Fruit fly (Drosophila melanogaster) whole organism, embryonic: Measurements from ENCODE around the gene Rab14.
A peak's percentile ranks its signal among the peaks of the same experiment; 100 is the strongest.

Experiments
- ATbp ChIP-seq: fragments of 200-800 bp; sonication (Bioruptor generic); optimal IDR thresholded peaks from 2 replicates; lab custom pipeline; 2017; ENCODE audit warnings: missing biosample characterization, mild to moderate bottlenecking, missing genetic modification characterization, missing genetic modification reagents
- Abd-B ChIP-seq: fragments of 200-800 bp; sonication (Bioruptor generic); optimal IDR thresholded peaks from 2 replicates; lab custom pipeline; 2018; ENCODE audit warnings: missing biosample characterization, mild to moderate bottlenecking, missing genetic modification characterization, moderate library complexity
- Adf1 ChIP-seq: fragments of 200-800 bp; sonication (Bioruptor generic); IDR thresholded peaks from 2 replicates; pipeline ENCODE4 v1.3.6; 2022; ENCODE audit warnings: missing biosample characterization, missing genetic modification characterization
- Antp ChIP-seq: fragments of 200-800 bp; sonication (Bioruptor generic); optimal IDR thresholded peaks from 3 replicates; lab custom pipeline; 2016; ENCODE audit warnings: missing biosample characterization, missing genetic modification characterization
- B-H1 ChIP-seq: fragments of 200-800 bp; sonication (Bioruptor generic); IDR thresholded peaks from 3 replicates; pipeline ENCODE4 v1.3.6; 2022; ENCODE audit warnings: missing biosample characterization, missing genetic modification characterization
- B-H2 ChIP-seq: fragments of 200-800 bp; sonication (Bioruptor generic); optimal IDR thresholded peaks from 2 replicates; lab custom pipeline; 2018; ENCODE audit warnings: missing biosample characterization, mild to moderate bottlenecking, missing genetic modification characterization
- CG10431 ChIP-seq: fragments of 200-800 bp; sonication (Bioruptor generic); optimal IDR thresholded peaks from 3 replicates; lab custom pipeline; 2018; ENCODE audit warnings: missing biosample characterization, mild to moderate bottlenecking, missing genetic modification characterization
- CG10979 ChIP-seq: fragments of 200-800 bp; sonication (Bioruptor generic); optimal IDR thresholded peaks from 2 replicates; lab custom pipeline; 2018; ENCODE audit warnings: missing biosample characterization, mild to moderate bottlenecking, missing genetic modification characterization, moderate library complexity
- CG11093 ChIP-seq: fragments of 200-800 bp; sonication (Bioruptor generic); IDR thresholded peaks from 3 replicates; pipeline ENCODE4 v1.3.6; 2022; ENCODE audit warnings: missing biosample characterization, missing genetic modification characterization
- CG12071 ChIP-seq: fragments of 200-800 bp; sonication (Bioruptor generic); optimal IDR thresholded peaks from 3 replicates; lab custom pipeline; 2018; ENCODE audit warnings: missing biosample characterization, mild to moderate bottlenecking, missing genetic modification characterization
- CG1233 ChIP-seq: fragments of 200-800 bp; sonication (Bioruptor generic); optimal IDR thresholded peaks from 4 replicates; lab custom pipeline; 2018; ENCODE audit warnings: missing biosample characterization, mild to moderate bottlenecking, missing genetic modification characterization
- CG12391 ChIP-seq: fragments of 200-800 bp; sonication (Bioruptor generic); optimal IDR thresholded peaks from 3 replicates; lab custom pipeline; 2018; ENCODE audit warnings: missing biosample characterization, mild to moderate bottlenecking, missing genetic modification characterization, moderate library complexity
- CG13424 ChIP-seq: fragments of 200-800 bp; sonication (Bioruptor generic); optimal IDR thresholded peaks from 2 replicates; lab custom pipeline; 2019; ENCODE audit warnings: missing biosample characterization, mild to moderate bottlenecking, missing genetic modification characterization, moderate library complexity
- CG15601 ChIP-seq: fragments of 200-800 bp; sonication (Bioruptor generic); optimal IDR thresholded peaks from 3 replicates; lab custom pipeline; 2019; ENCODE audit warnings: missing biosample characterization, mild to moderate bottlenecking, missing genetic modification characterization, moderate library complexity
- CG1603 ChIP-seq: fragments of 200-800 bp; sonication (Bioruptor generic); optimal IDR thresholded peaks from 2 replicates; lab custom pipeline; 2019; ENCODE audit warnings: missing biosample characterization, mild to moderate bottlenecking, missing genetic modification characterization, moderate library complexity
- CG17361 ChIP-seq: fragments of 200-800 bp; sonication (Bioruptor generic); IDR thresholded peaks from 3 replicates; pipeline ENCODE4 v1.3.6; 2022; ENCODE audit warnings: missing biosample characterization, missing genetic modification characterization
- CG17385 ChIP-seq: fragments of 200-800 bp; sonication (Bioruptor generic); optimal IDR thresholded peaks from 3 replicates; lab custom pipeline; 2018; ENCODE audit warnings: missing biosample characterization, mild to moderate bottlenecking, missing genetic modification characterization
- CG34422 ChIP-seq: fragments of 200-800 bp; sonication (Bioruptor generic); IDR thresholded peaks from 3 replicates; pipeline ENCODE4 v1.3.6; 2022; ENCODE audit warnings: missing biosample characterization, missing genetic modification characterization
- CG4328 ChIP-seq: fragments of 200-800 bp; sonication (Bioruptor generic); optimal IDR thresholded peaks from 3 replicates; lab custom pipeline; 2017; ENCODE audit warnings: missing biosample characterization, missing genetic modification reagents, missing genetic modification characterization
- CG4404 ChIP-seq: fragments of 200-800 bp; sonication (Bioruptor generic); IDR thresholded peaks from 2 replicates; pipeline ENCODE4 v1.3.6; 2022; ENCODE audit warnings: missing biosample characterization, missing genetic modification characterization
- CG5180 ChIP-seq: fragments of 200-800 bp; sonication (Bioruptor generic); optimal IDR thresholded peaks from 3 replicates; lab custom pipeline; 2017; ENCODE audit warnings: missing biosample characterization, missing genetic modification characterization, mild to moderate bottlenecking, moderate library complexity, missing genetic modification reagents
- CG6175 ChIP-seq: fragments of 200-800 bp; sonication (Bioruptor generic); IDR thresholded peaks from 3 replicates; pipeline ENCODE4 v1.3.6; 2022; ENCODE audit warnings: missing biosample characterization, missing genetic modification characterization
- CG6254 ChIP-seq: fragments of 200-800 bp; sonication (Bioruptor generic); optimal IDR thresholded peaks from 3 replicates; lab custom pipeline; 2017; ENCODE audit warnings: mild to moderate bottlenecking, missing biosample characterization, missing genetic modification reagents, missing genetic modification characterization
- CG6765 ChIP-seq: fragments of 200-800 bp; sonication (Bioruptor generic); optimal IDR thresholded peaks from 3 replicates; lab custom pipeline; 2017; ENCODE audit warnings: missing biosample characterization, mild to moderate bottlenecking, missing genetic modification characterization
- CG7987 ChIP-seq: fragments of 200-800 bp; sonication (Bioruptor generic); optimal IDR thresholded peaks from 2 replicates; lab custom pipeline; 2018; ENCODE audit warnings: missing biosample characterization, mild to moderate bottlenecking, missing genetic modification characterization, moderate library complexity
- CG9437 ChIP-seq: fragments of 200-800 bp; sonication (Bioruptor generic); optimal IDR thresholded peaks from 2 replicates; lab custom pipeline; 2018; ENCODE audit warnings: missing biosample characterization, mild to moderate bottlenecking, missing genetic modification characterization
- CG9797 ChIP-seq: fragments of 200-800 bp; sonication (Bioruptor generic); optimal IDR thresholded peaks from 3 replicates; lab custom pipeline; 2018; ENCODE audit warnings: missing biosample characterization, mild to moderate bottlenecking, missing genetic modification characterization
- D19A ChIP-seq: fragments of 200-800 bp; optimal IDR thresholded peaks from 3 replicates; lab custom pipeline; 2019; ENCODE audit warnings: missing biosample characterization, mild to moderate bottlenecking, missing genetic modification characterization, moderate library complexity
- Ets65A ChIP-seq: fragments of 200-800 bp; sonication (Bioruptor generic); peaks from one replicate; lab custom pipeline; 2016; ENCODE audit warnings: missing biosample characterization, missing genetic modification characterization
- Fer3 ChIP-seq: fragments of 200-800 bp; sonication (Bioruptor generic); optimal IDR thresholded peaks from 2 replicates; lab custom pipeline; 2018; ENCODE audit warnings: missing biosample characterization, mild to moderate bottlenecking, missing genetic modification characterization, moderate library complexity
- HHEX ChIP-seq: fragments of 200-800 bp; sonication (Bioruptor generic); optimal IDR thresholded peaks from 3 replicates; lab custom pipeline; 2017; ENCODE audit warnings: missing biosample characterization, mild to moderate bottlenecking, missing genetic modification characterization, missing genetic modification reagents
- Hey ChIP-seq: fragments of 200-800 bp; sonication (Bioruptor generic); optimal IDR thresholded peaks from 3 replicates; lab custom pipeline; 2018; ENCODE audit warnings: missing biosample characterization, mild to moderate bottlenecking, missing genetic modification characterization
- Hmr ChIP-seq: fragments of 200-800 bp; sonication (Bioruptor generic); optimal IDR thresholded peaks from 3 replicates; lab custom pipeline; 2017; ENCODE audit warnings: mild to moderate bottlenecking, missing biosample characterization, missing genetic modification reagents, missing genetic modification characterization
- Med ChIP-seq: fragments of 200-800 bp; sonication (Bioruptor generic); peaks from one replicate; lab custom pipeline; 2016; ENCODE audit warnings: missing biosample characterization, missing genetic modification characterization, mild to moderate bottlenecking, inconsistent platforms, moderate library complexity
- Nf-YB ChIP-seq: fragments of 200-800 bp; sonication (Bioruptor generic); optimal IDR thresholded peaks from 3 replicates; lab custom pipeline; 2019; ENCODE audit warnings: missing biosample characterization, mild to moderate bottlenecking, missing genetic modification characterization, moderate library complexity
- PHDP ChIP-seq: fragments of 200-800 bp; sonication (Bioruptor generic); optimal IDR thresholded peaks from 3 replicates; lab custom pipeline; 2018; ENCODE audit warnings: missing biosample characterization, mild to moderate bottlenecking, missing genetic modification characterization, moderate library complexity
- Pdp1 ChIP-seq, 2 experiments: fragments of 200-800 bp; sonication (Bioruptor generic); optimal IDR thresholded peaks; 3 replicates each; lab custom pipeline; 2016; ENCODE audit warnings: missing biosample characterization in 2 of 2, missing genetic modification characterization in 2 of 2, mild to moderate bottlenecking in 1 of 2, moderate library complexity in 1 of 2
- Six4 ChIP-seq: fragments of 200-800 bp; sonication (Bioruptor generic); optimal IDR thresholded peaks from 2 replicates; lab custom pipeline; 2016; ENCODE audit warnings: missing biosample characterization, missing genetic modification characterization
- Vsx1 ChIP-seq: fragments of 200-800 bp; sonication (Bioruptor generic); optimal IDR thresholded peaks from 2 replicates; lab custom pipeline; 2017; ENCODE audit warnings: missing biosample characterization, mild to moderate bottlenecking, missing genetic modification characterization, missing genetic modification reagents
- abd-A ChIP-seq: fragments of 200-800 bp; sonication (Bioruptor generic); optimal IDR thresholded peaks from 3 replicates; lab custom pipeline; 2019; ENCODE audit warnings: missing biosample characterization, mild to moderate bottlenecking, missing genetic modification characterization, moderate library complexity
- ase ChIP-seq: fragments of 200-800 bp; sonication (Bioruptor generic); IDR thresholded peaks from 3 replicates; pipeline ENCODE4 v1.3.6; 2022; ENCODE audit warnings: missing biosample characterization, missing genetic modification characterization
- btn ChIP-seq: fragments of 200-800 bp; sonication (Bioruptor generic); optimal IDR thresholded peaks from 2 replicates; lab custom pipeline; 2016; ENCODE audit warnings: missing biosample characterization, missing genetic modification characterization
- cwo ChIP-seq: fragments of 200-800 bp; sonication (Bioruptor generic); optimal IDR thresholded peaks from 3 replicates; lab custom pipeline; 2017; ENCODE audit warnings: missing biosample characterization, missing genetic modification characterization, mild to moderate bottlenecking, moderate library complexity, missing genetic modification reagents
- fru ChIP-seq: fragments of >200 bp; optimal IDR thresholded peaks from 2 replicates; lab custom pipeline; 2017
- lab ChIP-seq: fragments of 200-800 bp; sonication (Bioruptor generic); optimal IDR thresholded peaks from 3 replicates; lab custom pipeline; 2017; ENCODE audit warnings: missing biosample characterization, missing genetic modification characterization, mild to moderate bottlenecking, moderate library complexity, missing genetic modification reagents
- nerfin-1 ChIP-seq: fragments of 200-800 bp; sonication (Bioruptor generic); optimal IDR thresholded peaks from 3 replicates; lab custom pipeline; 2019; ENCODE audit warnings: missing biosample characterization, mild to moderate bottlenecking, missing genetic modification characterization, moderate library complexity
- phol ChIP-seq: fragments of 200-800 bp; sonication (Bioruptor generic); optimal IDR thresholded peaks from 3 replicates; lab custom pipeline; 2018; ENCODE audit warnings: missing biosample characterization, mild to moderate bottlenecking, missing genetic modification characterization, moderate library complexity
- sens ChIP-seq: fragments of 200-800 bp; sonication (Bioruptor generic); peaks from one replicate; lab custom pipeline; 2016; ENCODE audit warnings: missing biosample characterization, missing genetic modification characterization

Gene Rab14

DNA sequence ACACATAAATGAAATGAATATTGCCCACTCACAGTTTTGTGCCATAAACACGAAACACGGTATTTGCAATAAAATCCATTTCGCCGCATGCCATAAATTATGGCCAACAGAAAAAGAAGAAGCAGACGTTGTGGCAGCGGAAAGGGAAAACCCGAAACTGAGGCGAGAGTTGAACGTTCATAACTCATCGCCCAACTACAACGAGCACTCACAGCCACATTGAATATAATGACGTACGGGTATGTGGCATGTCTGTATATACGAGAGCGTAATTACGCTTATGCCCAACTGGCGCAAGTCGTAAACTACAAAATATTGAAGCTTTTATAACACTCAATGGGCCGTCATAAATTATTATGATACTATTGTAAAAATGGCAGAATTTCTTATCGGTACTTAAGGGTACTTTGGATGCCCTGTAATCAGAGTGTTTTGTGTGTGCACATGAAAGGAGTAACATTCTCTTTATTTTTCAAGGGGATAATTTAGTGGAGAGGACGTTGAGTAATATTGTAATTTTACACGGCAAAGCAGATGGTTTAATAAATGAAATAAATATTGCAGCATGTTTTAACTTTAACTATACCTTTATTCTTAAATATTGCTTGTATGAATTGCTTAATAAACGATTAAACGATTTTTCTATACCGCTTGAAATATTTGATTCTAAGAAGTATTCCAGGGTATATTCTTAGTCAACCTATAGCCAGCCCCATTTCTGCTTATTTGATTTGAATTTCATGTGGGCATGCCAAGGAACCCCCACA lies 39.5 kb downstream of the Rab14 start (continued):
- peak; percentile 70 for TF ChIP-seq CG17385
- TF ChIP-seq fru = no peak
- TF ChIP-seq CG9437 (GFP tag; lab: Kevin White, UChicago) = no peak
- peak; percentile 32 for TF ChIP-seq Med (GFP tag; lab: Kevin White, UChicago)
- peak; percentile 27 for TF ChIP-seq CG4328
- TF ChIP-seq ATbp = peak; percentile 36
- TF ChIP-seq CG12391 = peak; percentile 6
- no peak for TF ChIP-seq Antp (GFP tag; lab: Kevin White, UChicago)
- TF ChIP-seq CG5180 (GFP tag; lab: Kevin White, UChicago) = peak; percentile 39
- TF ChIP-seq CG34422 (GFP tag; lab: Robert Waterston, UW) = no peak
- peak; percentile 36 for TF ChIP-seq Nf-YB (GFP tag; lab: Kevin White, UChicago)
- TF ChIP-seq Pdp1 (GFP tag; optimal IDR thresholded peaks at IDR 0.05; lab: Kevin White, UChicago) = peak; percentile 22 to 42
- TF ChIP-seq CG9797 (GFP tag; lab: Kevin White, UChicago) = no peak
- TF ChIP-seq Hey = peak; percentile 27
- peak; percentile 39 for TF ChIP-seq sens
- peak; percentile 41 for TF ChIP-seq CG10979
- peak; percentile 58 for TF ChIP-seq HHEX (GFP tag; lab: Kevin White, UChicago)
- no peak for TF ChIP-seq CG11093 (GFP tag; lab: Robert Waterston, UW)
- TF ChIP-seq Vsx1 = peak; percentile 47
- peak; percentile 45 for TF ChIP-seq CG15601 (tag; lab: Kevin White, UChicago)
- peak; percentile 18; the same call in 1 of the 3 replicates for TF ChIP-seq CG17361 (GFP tag; lab: Robert Waterston, UW)
- peak; percentile 56 for TF ChIP-seq lab (GFP tag; lab: Kevin White, UChicago)
- no peak for TF ChIP-seq btn (GFP tag; lab: Kevin White, UChicago)
- TF ChIP-seq Abd-B (GFP tag; lab: Kevin White, UChicago) = peak; percentile 19
- peak; percentile 16 for TF ChIP-seq CG13424 (tag; lab: Kevin White, UChicago)
- peak; percentile 63 for TF ChIP-seq PHDP (tag; lab: Kevin White, UChicago)
- peak; percentile 69 for TF ChIP-seq CG12071 (GFP tag; lab: Kevin White, UChicago)
- TF ChIP-seq Adf1 (GFP tag; lab: Robert Waterston, UW) = 0 out of 2 replicates have a peak, but pooled peaks have one; percentile 5
- no peak for TF ChIP-seq Six4 (GFP tag; lab: Kevin White, UChicago)
- no peak for TF ChIP-seq B-H1 (GFP tag; lab: Robert Waterston, UW)
- peak; percentile 29 for TF ChIP-seq CG1233 (GFP tag; lab: Kevin White, UChicago)
- TF ChIP-seq CG6254 (GFP tag; lab: Kevin White, UChicago) = peak; percentile 76
- TF ChIP-seq CG4404 (GFP tag; lab: Robert Waterston, UW) = no peak
- no peak for TF ChIP-seq ase (GFP tag; lab: Robert Waterston, UW)
- peak; percentile 77 for TF ChIP-seq B-H2 (GFP tag; lab: Kevin White, UChicago)
- peak; percentile 80 for TF ChIP-seq abd-A (tag; lab: Kevin White, UChicago)
- peak; percentile 54 for TF ChIP-seq cwo
- TF ChIP-seq CG7987 (GFP tag; lab: Kevin White, UChicago) = peak; percentile 4
- TF ChIP-seq nerfin-1 (tag; lab: Kevin White, UChicago) = peak; percentile 40
- peak; percentile 71 for TF ChIP-seq CG6765
- TF ChIP-seq Hmr (GFP tag; lab: Kevin White, UChicago) = peak; percentile 52
- TF ChIP-seq CG10431 (GFP tag; lab: Kevin White, UChicago) = peak; percentile 65
- TF ChIP-seq D19A (tag; lab: Kevin White, UChicago) = peak; percentile 49
- peak; percentile 78 for TF ChIP-seq CG6175 (GFP tag; lab: Robert Waterston, UW)
- peak; percentile 19 for TF ChIP-seq phol (tag; lab: Kevin White, UChicago)
- peak; percentile 42 for TF ChIP-seq CG1603 (tag; lab: Kevin White, UChicago)
- peak; percentile 39 for TF ChIP-seq Fer3 (tag; lab: Kevin White, UChicago)
- peak; percentile 73 for TF ChIP-seq Ets65A (GFP tag; lab: Kevin White, UChicago)
